Fruit fly (Drosophila melanogaster): Measurements from ENCODE around the gene CG42564.

Gene CG42564

DNA sequence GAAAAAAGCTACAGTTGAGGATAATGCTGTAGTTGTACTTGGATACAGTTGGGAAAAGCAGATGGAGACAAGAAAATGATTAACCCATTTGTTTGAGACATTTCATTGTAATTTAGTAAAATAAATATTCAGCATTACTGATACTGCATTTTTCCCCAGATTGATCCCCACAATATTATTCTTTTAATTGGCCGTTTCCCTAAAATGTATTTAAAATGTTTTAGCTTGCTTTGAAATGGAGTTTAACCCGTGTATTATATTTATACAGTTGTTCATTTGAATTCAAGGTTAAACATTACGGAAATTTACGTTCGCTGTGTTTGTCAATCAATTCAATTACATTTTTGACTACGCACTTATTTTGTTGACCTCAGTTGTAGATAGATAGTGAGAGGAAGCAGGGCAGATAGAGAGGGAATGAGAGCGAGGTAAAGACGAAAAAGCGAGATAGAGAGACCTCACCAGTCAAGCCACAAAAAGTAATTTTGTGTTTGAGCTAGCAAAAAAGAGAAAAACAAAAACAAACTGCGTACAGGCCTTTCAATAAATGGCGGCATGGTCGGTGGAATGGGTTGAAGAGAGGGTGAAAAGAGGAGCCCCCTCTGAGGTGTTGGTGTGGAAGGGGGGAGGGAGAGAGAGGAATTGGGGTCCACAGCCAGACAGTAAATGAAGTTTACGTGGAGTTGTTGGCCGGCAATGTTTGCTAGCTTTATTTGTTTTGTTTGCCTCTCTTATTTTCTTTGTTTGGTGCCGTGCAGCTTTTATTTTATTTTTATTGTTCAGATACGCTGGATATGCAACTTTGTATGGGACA lies 36.3 kb downstream of the CG42564 start (continued):
- TF ChIP-seq CG18011 (GFP tag; optimal IDR thresholded peaks at IDR 0.05), result peak; percentile 72
- peak; percentile 61; the same call in 1 of the 2 replicates for TF ChIP-seq sens-2 (GFP tag; IDR thresholded peaks at IDR 0.05)
- no peak for TF ChIP-seq cad (GFP tag; optimal IDR thresholded peaks at IDR 0.05)
- peak; percentile 89 for TF ChIP-seq Xbp1 (GFP tag; optimal IDR thresholded peaks at IDR 0.05)
- TF ChIP-seq CG4854 (GFP tag; optimal IDR thresholded peaks at IDR 0.05), result peak; percentile 84
- TF ChIP-seq HmgD (GFP tag; optimal IDR thresholded peaks at IDR 0.05), result no peak
- TF ChIP-seq Stat92E (GFP tag; optimal IDR thresholded peaks at IDR 0.05), result peak in 1 of 3 experiments; percentile 58
- peak; percentile 90 for TF ChIP-seq Med (GFP tag)
- TF ChIP-seq CG9609 (GFP tag; optimal IDR thresholded peaks at IDR 0.05), result peak; percentile 85
- peak; percentile 88 for TF ChIP-seq PHDP (tag; optimal IDR thresholded peaks at IDR 0.05)
- TF ChIP-seq hb (GFP tag; IDR thresholded peaks at IDR 0.05; ENCODE audit: partially characterized antibody), result no peak
- TF ChIP-seq CG9215 (GFP tag; IDR thresholded peaks at IDR 0.05), result peak; percentile 78
- no peak for TF ChIP-seq ash1 (GFP tag; optimal IDR thresholded peaks at IDR 0.05)
- peak; percentile 82 for TF ChIP-seq zfh2 (GFP tag; optimal IDR thresholded peaks at IDR 0.05)
- no peak; the same call in 2 of the 3 replicates for TF ChIP-seq CG6175 (GFP tag; IDR thresholded peaks at IDR 0.05)
- peak; percentile 73 for TF ChIP-seq sisA (GFP tag; IDR thresholded peaks at IDR 0.05)
- peak; percentile 71 for TF ChIP-seq CG6254 (GFP tag; optimal IDR thresholded peaks at IDR 0.05)
- TF ChIP-seq CG15073 (GFP tag; optimal IDR thresholded peaks at IDR 0.05), result peak; percentile 62
- TF ChIP-seq CG3163 (GFP tag; optimal IDR thresholded peaks at IDR 0.05), result peak; percentile 54
- peak; percentile 86 for TF ChIP-seq ind (GFP tag; optimal IDR thresholded peaks at IDR 0.05)
- TF ChIP-seq aop (GFP tag; IDR thresholded peaks at IDR 0.05), result no peak
- TF ChIP-seq CG34422 (GFP tag; IDR thresholded peaks at IDR 0.05), result peak; percentile 53; the same call in 2 of the 3 replicates
- peak; percentile 91 for TF ChIP-seq CG10147 (GFP tag; optimal IDR thresholded peaks at IDR 0.05)
- peak; percentile 90 for TF ChIP-seq CG2712 (tag; optimal IDR thresholded peaks at IDR 0.05)
- TF ChIP-seq Elba2 (GFP tag; optimal IDR thresholded peaks at IDR 0.05), result no peak
- TF ChIP-seq E2f2 (GFP tag; IDR thresholded peaks at IDR 0.05), result peak; percentile 45
- TF ChIP-seq org-1 (GFP tag; optimal IDR thresholded peaks at IDR 0.05), result peak; percentile 90
- TF ChIP-seq CG6689 (GFP tag; IDR thresholded peaks at IDR 0.05), result peak; percentile 78
- peak; percentile 63 for TF ChIP-seq her (GFP tag; optimal IDR thresholded peaks at IDR 0.05)
- no peak for TF ChIP-seq bowl (GFP tag; IDR thresholded peaks at IDR 0.05)
- no peak for TF ChIP-seq CG42726 (GFP tag; IDR thresholded peaks at IDR 0.05; ENCODE audit: partially characterized antibody)
- TF ChIP-seq CG18599 (GFP tag; optimal IDR thresholded peaks at IDR 0.05), result peak; percentile 90
- peak; percentile 27 for TF ChIP-seq Hey (tag; optimal IDR thresholded peaks at IDR 0.05)
- TF ChIP-seq CG6272 (GFP tag; IDR thresholded peaks at IDR 0.05), result peak; percentile 42; the same call in 1 of the 2 replicates
- peak; percentile 78 for TF ChIP-seq Vsx1 (GFP tag; optimal IDR thresholded peaks at IDR 0.05)
- peak; percentile 87 for TF ChIP-seq CG6854 (GFP tag; optimal IDR thresholded peaks at IDR 0.05)
- peak; percentile 86 for TF ChIP-seq Usf (GFP tag; optimal IDR thresholded peaks at IDR 0.05)
- TF ChIP-seq unc-4 (GFP tag; IDR thresholded peaks at IDR 0.05; ENCODE audit: partially characterized antibody), result no peak
- peak; percentile 71 for TF ChIP-seq wor (GFP tag; IDR thresholded peaks at IDR 0.05)
- no peak; the same call in 1 of the 2 replicates for TF ChIP-seq Ravus (GFP tag; IDR thresholded peaks at IDR 0.05)
- peak; percentile 81 for TF ChIP-seq Fer3 (tag; optimal IDR thresholded peaks at IDR 0.05)
- TF ChIP-seq fd64A (GFP tag; optimal IDR thresholded peaks at IDR 0.05), result peak; percentile 62
- no peak for TF ChIP-seq Oaz (GFP tag; IDR thresholded peaks at IDR 0.05)
- peak; percentile 67 for TF ChIP-seq CG7357 (GFP tag; IDR thresholded peaks at IDR 0.05)
- TF ChIP-seq ase (GFP tag; IDR thresholded peaks at IDR 0.05), result peak; percentile 21; the same call in 1 of the 3 replicates
- TF ChIP-seq Dfd (GFP tag; optimal IDR thresholded peaks at IDR 0.05), result peak in 1 of 2 experiments; percentile 1
- peak; percentile 74 for TF ChIP-seq pnt (GFP tag; optimal IDR thresholded peaks at IDR 0.05)
- peak; percentile 6 for TF ChIP-seq fd102C (GFP tag; optimal IDR thresholded peaks at IDR 0.05)
- TF ChIP-seq ac (GFP tag; optimal IDR thresholded peaks at IDR 0.05), result peak; percentile 3

All from whole organism, embryonic.